Worm (Caenorhabditis elegans) whole organism, L2 larva: ENCODE data around the gene ZK154.5.

Experiments used
- C34F6.9 ChIP-seq: fragments of 150-350 bp; optimal IDR thresholded peaks from 2 replicates; lab custom pipeline; 2014; ENCODE audit warnings: missing biosample characterization, missing genetic modification characterization
- F13H6.1 ChIP-seq: sonication (generic microtip); optimal IDR thresholded peaks from 2 replicates; lab custom pipeline; 2016; ENCODE audit warnings: missing genetic modification characterization, missing compliant biosample characterization
- Y55F3AM.14 ChIP-seq: fragments of 200-800 bp; sonication (Bioruptor generic); optimal IDR thresholded peaks from 2 replicates; lab custom pipeline; 2018; ENCODE audit warnings: mild to moderate bottlenecking, missing genetic modification characterization, missing compliant biosample characterization
- alr-1 ChIP-seq: fragments of 150-350 bp; optimal IDR thresholded peaks from 2 replicates; lab custom pipeline; 2014; ENCODE audit warnings: missing biosample characterization, missing genetic modification characterization
- aly-2 ChIP-seq: fragments of 150-350 bp; optimal IDR thresholded peaks from 2 replicates; lab custom pipeline; 2014; ENCODE audit warnings: missing biosample characterization, missing genetic modification characterization
- blmp-1 ChIP-seq: sonication (generic microtip); optimal IDR thresholded peaks from 2 replicates; lab custom pipeline; 2017; ENCODE audit warnings: missing genetic modification characterization, mild to moderate bottlenecking, missing compliant biosample characterization, antibody characterized with exemption, moderate library complexity; ENCODE audit not compliant: insufficient read depth
- crh-2 ChIP-seq: sonication (generic microtip); optimal IDR thresholded peaks from 2 replicates; lab custom pipeline; 2017; ENCODE audit warnings: missing biosample characterization, missing genetic modification characterization
- dmd-4 ChIP-seq: sonication (generic microtip); optimal IDR thresholded peaks from 2 replicates; lab custom pipeline; 2017; ENCODE audit warnings: missing biosample characterization, missing genetic modification characterization
- egl-27 ChIP-seq: sonication (generic microtip); optimal IDR thresholded peaks from 3 replicates; lab custom pipeline; 2017; ENCODE audit warnings: missing biosample characterization, missing genetic modification reagents, missing genetic modification characterization
- elt-3 ChIP-seq: sonication (generic microtip); optimal IDR thresholded peaks from 2 replicates; lab custom pipeline; 2017; ENCODE audit warnings: missing biosample characterization, missing genetic modification characterization
- fos-1 ChIP-seq: fragments of 150-350 bp; optimal IDR thresholded peaks from 2 replicates; lab custom pipeline; 2014; ENCODE audit warnings: missing biosample characterization, missing genetic modification characterization
- gmeb-1 ChIP-seq: fragments of 150-350 bp; optimal IDR thresholded peaks from 2 replicates; lab custom pipeline; 2014; ENCODE audit warnings: missing biosample characterization, missing genetic modification characterization
- lin-11 ChIP-seq: fragments of 150-350 bp; sonication (generic microtip); optimal IDR thresholded peaks from 2 replicates; lab custom pipeline; 2014; ENCODE audit warnings: missing biosample characterization, missing genetic modification characterization, inconsistent platforms, mixed read lengths
- lin-13 ChIP-seq: fragments of 150-350 bp; optimal IDR thresholded peaks from 2 replicates; lab custom pipeline; 2014; ENCODE audit warnings: missing biosample characterization, missing genetic modification reagents, missing genetic modification characterization
- lsy-2 ChIP-seq, 2 experiments: fragments of 150-350 bp in 1 of 2; sonication (generic microtip) in 1 of 2; optimal IDR thresholded peaks; 2 replicates each; lab custom pipeline; 2014 to 2017; ENCODE audit warnings: missing biosample characterization in 2 of 2, missing genetic modification characterization in 2 of 2
- mab-5 ChIP-seq: fragments of 150-350 bp; optimal IDR thresholded peaks from 2 replicates; lab custom pipeline; 2014; ENCODE audit warnings: missing biosample characterization, missing genetic modification characterization
- mbf-1 ChIP-seq: sonication (generic microtip); optimal IDR thresholded peaks from 2 replicates; lab custom pipeline; 2017; ENCODE audit warnings: missing biosample characterization, missing genetic modification characterization
- mdl-1 ChIP-seq, 2 experiments: fragments of 150-350 bp in 1 of 2; sonication (generic microtip) in 1 of 2; optimal IDR thresholded peaks; 2 replicates each; lab custom pipeline; 2017; ENCODE audit warnings: missing biosample characterization in 2 of 2, missing genetic modification characterization in 2 of 2
- nhr-10 ChIP-seq: sonication (generic microtip); optimal IDR thresholded peaks from 2 replicates; lab custom pipeline; 2017; ENCODE audit warnings: missing biosample characterization, missing genetic modification characterization
- nhr-11 ChIP-seq: fragments of 150-350 bp; optimal IDR thresholded peaks from 2 replicates; lab custom pipeline; 2014; ENCODE audit warnings: missing biosample characterization, missing genetic modification characterization
- nhr-12 ChIP-seq: fragments of 150-350 bp; optimal IDR thresholded peaks from 2 replicates; lab custom pipeline; 2014; ENCODE audit warnings: missing biosample characterization, missing genetic modification characterization
- nhr-129 ChIP-seq: fragments of 150-350 bp; optimal IDR thresholded peaks from 2 replicates; lab custom pipeline; 2014; ENCODE audit warnings: missing biosample characterization, missing genetic modification characterization
- nhr-21 ChIP-seq: fragments of 150-350 bp; optimal IDR thresholded peaks from 2 replicates; lab custom pipeline; 2014; ENCODE audit warnings: missing biosample characterization, missing genetic modification characterization
- nhr-23 ChIP-seq: fragments of 150-350 bp; optimal IDR thresholded peaks from 2 replicates; lab custom pipeline; 2014; ENCODE audit warnings: missing biosample characterization, missing genetic modification reagents, missing genetic modification characterization
- nhr-237 ChIP-seq: fragments of 150-350 bp; optimal IDR thresholded peaks from 2 replicates; lab custom pipeline; 2014; ENCODE audit warnings: missing biosample characterization, missing genetic modification characterization
- nhr-25 ChIP-seq: fragments of 150-350 bp; sonication (generic microtip); optimal IDR thresholded peaks from 3 replicates; lab custom pipeline; 2014; ENCODE audit warnings: missing biosample characterization, missing genetic modification characterization
- nhr-6 ChIP-seq: fragments of 150-350 bp; optimal IDR thresholded peaks from 2 replicates; lab custom pipeline; 2014; ENCODE audit warnings: missing biosample characterization, missing genetic modification characterization
- sem-4 ChIP-seq: fragments of 150-350 bp; optimal IDR thresholded peaks from 2 replicates; lab custom pipeline; 2014; ENCODE audit warnings: missing biosample characterization, missing genetic modification reagents, missing genetic modification characterization
- skn-1 ChIP-seq: sonication (generic microtip); optimal IDR thresholded peaks from 2 replicates; lab custom pipeline; 2017; ENCODE audit warnings: missing biosample characterization, missing genetic modification characterization
- sma-3 ChIP-seq: sonication (generic microtip); optimal IDR thresholded peaks from 2 replicates; lab custom pipeline; 2016; ENCODE audit warnings: missing genetic modification reagents, missing genetic modification characterization, missing compliant biosample characterization
- sma-9 ChIP-seq, 2 experiments: fragments of 150-350 bp in 1 of 2; sonication (generic microtip) in 1 of 2; optimal IDR thresholded peaks; 2 replicates each; lab custom pipeline; 2014 to 2016; ENCODE audit warnings: missing genetic modification characterization in 2 of 2, mild to moderate bottlenecking in 1 of 2, missing biosample characterization in 1 of 2, missing compliant biosample characterization in 1 of 2, missing genetic modification reagents in 1 of 2, moderate library complexity in 1 of 2
- snpc-4 ChIP-seq: fragments of 150-350 bp; optimal IDR thresholded peaks from 2 replicates; lab custom pipeline; 2014; ENCODE audit warnings: missing biosample characterization, missing genetic modification characterization
- unc-39 ChIP-seq: fragments of 150-350 bp; optimal IDR thresholded peaks from 2 replicates; lab custom pipeline; 2014; ENCODE audit warnings: missing biosample characterization, missing genetic modification characterization
- unc-55 ChIP-seq: fragments of 150-350 bp; sonication (generic microtip); optimal IDR thresholded peaks from 3 replicates; lab custom pipeline; 2014; ENCODE audit warnings: missing biosample characterization, missing genetic modification reagents, missing genetic modification characterization
- unc-62 ChIP-seq: fragments of 150-350 bp; optimal IDR thresholded peaks from 2 replicates; lab custom pipeline; 2014; ENCODE audit warnings: missing biosample characterization, missing genetic modification reagents, missing genetic modification characterization
- zag-1 ChIP-seq: fragments of 150-350 bp; optimal IDR thresholded peaks from 2 replicates; lab custom pipeline; 2014; ENCODE audit warnings: missing biosample characterization, missing genetic modification characterization
- ztf-1 ChIP-seq: fragments of 200-800 bp; sonication (Bioruptor generic); conservative IDR thresholded peaks from 2 replicates; pipeline ENCODE4 v1.3.6; 2022; ENCODE audit warnings: missing genetic modification characterization, missing compliant biosample characterization
- ztf-4 ChIP-seq: fragments of 150-350 bp; optimal IDR thresholded peaks from 2 replicates; lab custom pipeline; 2014; ENCODE audit warnings: missing biosample characterization, missing genetic modification characterization

ZK154.5 gene

DNA sequence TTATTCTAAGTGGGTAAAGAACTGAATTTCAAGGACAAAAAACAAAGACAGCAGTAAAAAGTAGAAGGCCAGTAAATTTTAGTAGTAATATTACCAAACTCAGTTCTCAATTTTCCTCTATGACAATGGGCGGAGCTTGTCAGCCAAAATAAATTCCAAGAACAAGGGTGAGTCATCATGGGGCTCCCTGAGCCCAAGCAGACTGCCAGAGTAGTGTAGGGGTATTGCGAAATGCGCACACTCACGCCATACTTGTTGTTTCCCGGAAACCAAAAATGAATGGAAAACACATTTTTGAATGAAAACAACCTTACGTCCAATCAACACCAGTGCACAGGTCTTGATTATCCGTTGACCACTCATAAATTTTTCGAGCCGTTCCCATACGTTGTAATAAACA, 4.1 kb upstream of the ZK154.5 start:
- TF ChIP-seq F13H6.1 (tag; lab: Kevin White, UChicago) (peak; percentile 16), lin-13 (GFP tag; lab: Kevin White, UChicago) (peak; percentile 19), nhr-23 (no peak), nhr-21 (tag; lab: Kevin White, UChicago) (peak; percentile 54), sma-9 (GFP tag; optimal IDR thresholded peaks at IDR 0.05; lab: Kevin White, UChicago) (peak; percentile 77), sma-9 (tag; optimal IDR thresholded peaks at IDR 0.05; lab: Kevin White, UChicago) (no peak), zag-1 (peak; percentile 53), ztf-4 (no peak), mdl-1 (tag; optimal IDR thresholded peaks at IDR 0.05; lab: Kevin White, UChicago) (no peak), alr-1 (tag; lab: Kevin White, UChicago) (no peak), fos-1 (tag; lab: Kevin White, UChicago) (peak; percentile 79), unc-62 (GFP tag; lab: Kevin White, UChicago) (no peak), crh-2 (peak; percentile 30), nhr-129 (tag; lab: Kevin White, UChicago) (peak; percentile 49), nhr-11 (tag; lab: Kevin White, UChicago) (no peak), skn-1 (tag; lab: Kevin White, UChicago) (no peak), blmp-1 (no peak), snpc-4 (tag; lab: Kevin White, UChicago) (no peak), unc-55 (GFP tag; lab: Kevin White, UChicago) (peak; percentile 70), aly-2 (tag; lab: Kevin White, UChicago) (no peak), nhr-12 (no peak), sma-3 (GFP tag; lab: Kevin White, UChicago) (no peak), lsy-2 (tag; optimal IDR thresholded peaks at IDR 0.05; lab: Kevin White, UChicago) (peak in 1 of 2 experiments; percentile 71), C34F6.9 (peak; percentile 72), nhr-237 (tag; lab: Kevin White, UChicago) (no peak), nhr-6 (peak; percentile 9), lin-11 (tag; lab: Kevin White, UChicago) (peak; percentile 69), egl-27 (no peak), nhr-10 (tag; lab: Kevin White, UChicago) (no peak), sem-4 (tag; lab: Kevin White, UChicago) (peak; percentile 28), mbf-1 (tag; lab: Kevin White, UChicago) (no peak), ztf-1 (GFP tag; lab: Robert Waterston, UW) (no peak), Y55F3AM.14 (GFP tag; lab: Kevin White, UChicago) (no peak), dmd-4 (tag; lab: Kevin White, UChicago) (no peak), unc-39 (tag; lab: Kevin White, UChicago) (no peak), nhr-25 (tag; lab: Kevin White, UChicago) (no peak), gmeb-1 (no peak), mab-5 (tag; lab: Kevin White, UChicago) (no peak)

ce11 chrX:7782389-7782788, 5.3 kb downstream of the ZK154.5 start, which contains the start of gene ZK154.4:
ZK154.4 (minus strand) TSS chrX:7782415.
- TF ChIP-seq C34F6.9 = peak; percentile 72
- peak; percentile 49 for TF ChIP-seq sma-9 (GFP tag; optimal IDR thresholded peaks at IDR 0.05; lab: Kevin White, UChicago)
- no peak for TF ChIP-seq sma-9 (tag; optimal IDR thresholded peaks at IDR 0.05; lab: Kevin White, UChicago)
- peak; percentile 90 for TF ChIP-seq nhr-129 (tag; lab: Kevin White, UChicago)
- TF ChIP-seq nhr-25 (tag; lab: Kevin White, UChicago) = no peak
- TF ChIP-seq ztf-4 = no peak
- TF ChIP-seq crh-2 = peak; percentile 11
- no peak for TF ChIP-seq nhr-237 (tag; lab: Kevin White, UChicago)
- TF ChIP-seq lin-13 (GFP tag; lab: Kevin White, UChicago) = peak; percentile 9
- TF ChIP-seq lsy-2 (tag; optimal IDR thresholded peaks at IDR 0.05; lab: Kevin White, UChicago) = peak in 1 of 2 experiments; percentile 63
- peak; percentile 12 for TF ChIP-seq sma-3 (GFP tag; lab: Kevin White, UChicago)
- TF ChIP-seq F13H6.1 (tag; lab: Kevin White, UChicago) = peak; percentile 17

DNA sequence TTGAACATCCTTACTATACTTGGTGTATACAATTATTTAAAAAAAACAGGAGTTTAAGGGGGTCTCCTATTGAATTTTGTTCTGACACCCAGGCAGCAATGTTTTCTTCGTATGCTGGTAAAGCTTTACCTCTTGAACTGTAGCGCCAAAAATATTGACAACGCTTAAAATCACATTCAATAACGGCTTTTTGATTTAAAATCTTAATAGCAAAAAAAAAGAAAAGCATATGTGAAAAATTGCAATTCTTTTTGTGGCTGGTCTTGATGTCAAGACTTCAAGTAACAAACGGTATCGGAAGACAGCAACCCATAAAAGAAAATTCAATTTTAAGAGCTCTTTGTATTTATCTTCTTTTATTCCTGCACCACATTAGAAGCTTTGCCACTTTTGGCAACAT, 5.9 kb downstream of the ZK154.5 start:
- TF ChIP-seq sma-3 (GFP tag; lab: Kevin White, UChicago) = no peak
- TF ChIP-seq nhr-237 (tag; lab: Kevin White, UChicago) = no peak
- TF ChIP-seq elt-3 (tag; lab: Kevin White, UChicago) = no peak
- TF ChIP-seq nhr-21 (tag; lab: Kevin White, UChicago) = no peak
- TF ChIP-seq mdl-1 (tag; optimal IDR thresholded peaks at IDR 0.05; lab: Kevin White, UChicago) = no peak
- no peak for TF ChIP-seq snpc-4 (tag; lab: Kevin White, UChicago)
